Worm (Caenorhabditis elegans) whole organism, L1 larva: ENCODE measurements around the gene T02G5.3.

Experiments used
- F16B12.6 ChIP-seq: fragments of 150-350 bp; optimal IDR thresholded peaks from 2 replicates; lab custom pipeline; 2014; ENCODE audit warnings: missing biosample characterization, missing genetic modification characterization
- ceh-88 ChIP-seq: fragments of 200-800 bp; sonication (Bioruptor generic); IDR thresholded peaks from 2 replicates; pipeline ENCODE4 v1.3.6; 2022; ENCODE audit warnings: missing genetic modification characterization, missing compliant biosample characterization
- dpl-1 ChIP-seq, 3 experiments: fragments of 150-350 bp in 2 of 3; sonication (generic microtip) in 1 of 3; optimal IDR thresholded peaks; 2 replicates each; lab custom pipeline; 2014 to 2017; ENCODE audit warnings: missing biosample characterization in 3 of 3, missing genetic modification characterization in 3 of 3, missing genetic modification reagents in 3 of 3
- dsc-1 ChIP-seq: sonication (generic microtip); optimal IDR thresholded peaks from 2 replicates; lab custom pipeline; 2016; ENCODE audit warnings: mild to moderate bottlenecking, missing genetic modification characterization, missing compliant biosample characterization
- efl-1 ChIP-seq, 4 experiments: fragments of 150-350 bp; optimal IDR thresholded peaks in 3 of 4; peaks in 1 of 4; 1 replicate in 1 of 4; 2 replicates in 3 of 4; lab custom pipeline; 2014; ENCODE audit warnings: missing biosample characterization in 2 of 4, missing genetic modification characterization in 2 of 4, missing genetic modification reagents in 2 of 4
- egl-13 ChIP-seq: sonication (generic microtip); optimal IDR thresholded peaks from 2 replicates; lab custom pipeline; 2016; ENCODE audit warnings: missing genotype, missing genetic modification reagents, missing genetic modification characterization, missing compliant biosample characterization
- hlh-4 ChIP-seq: sonication (generic microtip); optimal IDR thresholded peaks from 2 replicates; lab custom pipeline; 2016; ENCODE audit warnings: mild to moderate bottlenecking, missing genetic modification characterization, missing compliant biosample characterization
- hpl-2 ChIP-seq: fragments of 150-350 bp; optimal IDR thresholded peaks from 2 replicates; lab custom pipeline; 2014; ENCODE audit warnings: missing biosample characterization, missing genetic modification reagents, missing genetic modification characterization
- irx-1 ChIP-seq: sonication (generic microtip); optimal IDR thresholded peaks from 2 replicates; lab custom pipeline; 2016; ENCODE audit warnings: missing genetic modification characterization, missing compliant biosample characterization
- isw-1 ChIP-seq: fragments of 200-800 bp; sonication (Bioruptor generic); IDR thresholded peaks from 2 replicates; pipeline ENCODE4 v1.3.6; 2022; ENCODE audit warnings: missing genetic modification characterization, missing compliant biosample characterization
- lin-14 ChIP-seq: fragments of 200-800 bp; sonication (Bioruptor generic); optimal IDR thresholded peaks from 2 replicates; lab custom pipeline; 2018; ENCODE audit warnings: mild to moderate bottlenecking, missing genetic modification characterization, moderate library complexity, missing compliant biosample characterization
- lin-15B ChIP-seq: fragments of 150-350 bp; sonication (generic microtip); optimal IDR thresholded peaks from 3 replicates; lab custom pipeline; 2014; ENCODE audit warnings: missing biosample characterization, missing genetic modification characterization
- lin-35 ChIP-seq, 2 experiments: fragments of 150-350 bp; optimal IDR thresholded peaks; 2 replicates each; lab custom pipeline; 2014; ENCODE audit warnings: missing biosample characterization in 2 of 2, missing genetic modification characterization in 2 of 2, missing genetic modification reagents in 2 of 2
- lsy-2 ChIP-seq, 2 experiments: fragments of 150-350 bp; optimal IDR thresholded peaks; 2 replicates each; lab custom pipeline; 2014; ENCODE audit warnings: missing biosample characterization in 2 of 2, missing genetic modification characterization in 2 of 2
- mep-1 ChIP-seq: fragments of 150-350 bp; optimal IDR thresholded peaks from 2 replicates; lab custom pipeline; 2014; ENCODE audit warnings: missing biosample characterization, missing genetic modification characterization
- nhr-19 ChIP-seq: fragments of 200-800 bp; sonication (Bioruptor generic); conservative IDR thresholded peaks from 2 replicates; pipeline ENCODE4 v1.3.6; 2022; ENCODE audit warnings: missing genetic modification characterization, missing compliant biosample characterization
- nhr-20 ChIP-seq: sonication (generic microtip); optimal IDR thresholded peaks from 2 replicates; lab custom pipeline; 2016; ENCODE audit warnings: mild to moderate bottlenecking, missing genetic modification characterization, missing compliant biosample characterization
- nhr-47 ChIP-seq: sonication (generic microtip); optimal IDR thresholded peaks from 2 replicates; lab custom pipeline; 2016; ENCODE audit warnings: mild to moderate bottlenecking, missing genetic modification characterization, moderate library complexity, missing compliant biosample characterization
- nhr-71 ChIP-seq: sonication (generic microtip); optimal IDR thresholded peaks from 2 replicates; lab custom pipeline; 2016; ENCODE audit warnings: mild to moderate bottlenecking, missing genetic modification characterization, moderate library complexity, missing compliant biosample characterization
- nhr-84 ChIP-seq: sonication (generic microtip); optimal IDR thresholded peaks from 2 replicates; lab custom pipeline; 2017; ENCODE audit warnings: missing biosample characterization, missing genetic modification characterization
- nhr-85 ChIP-seq: sonication (generic microtip); peaks from one replicate; lab custom pipeline; 2016; ENCODE audit warnings: missing genetic modification characterization, inconsistent platforms, missing compliant biosample characterization
- snpc-4 ChIP-seq: fragments of 150-350 bp; optimal IDR thresholded peaks from 2 replicates; lab custom pipeline; 2014; ENCODE audit warnings: missing biosample characterization, missing genetic modification characterization
- snu-23 ChIP-seq: sonication (generic microtip); optimal IDR thresholded peaks from 2 replicates; lab custom pipeline; 2016; ENCODE audit warnings: missing genetic modification characterization, missing compliant biosample characterization
- sox-4 ChIP-seq: sonication (generic microtip); optimal IDR thresholded peaks from 2 replicates; lab custom pipeline; 2016; ENCODE audit warnings: missing genetic modification characterization, missing compliant biosample characterization
- sup-37 ChIP-seq: fragments of 200-800 bp; sonication (Bioruptor generic); optimal IDR thresholded peaks from 2 replicates; lab custom pipeline; 2018; ENCODE audit warnings: mild to moderate bottlenecking, missing genetic modification characterization, missing compliant biosample characterization
- swsn-7 ChIP-seq: sonication (generic microtip); optimal IDR thresholded peaks from 2 replicates; lab custom pipeline; 2016; ENCODE audit warnings: missing genetic modification characterization, missing compliant biosample characterization
- tbx-2 ChIP-seq: sonication (generic microtip); optimal IDR thresholded peaks from 2 replicates; lab custom pipeline; 2016; ENCODE audit warnings: missing genetic modification characterization, missing compliant biosample characterization
- unc-30 ChIP-seq: sonication (generic microtip); optimal IDR thresholded peaks from 2 replicates; lab custom pipeline; 2017; ENCODE audit warnings: missing biosample characterization, missing genetic modification characterization
- unc-62 ChIP-seq: fragments of 150-350 bp; optimal IDR thresholded peaks from 2 replicates; lab custom pipeline; 2014; ENCODE audit warnings: missing biosample characterization, missing genetic modification reagents, missing genetic modification characterization
- xbp-1 ChIP-seq: sonication (generic microtip); optimal IDR thresholded peaks from 2 replicates; lab custom pipeline; 2016; ENCODE audit warnings: missing genetic modification characterization, missing compliant biosample characterization
- zip-4 ChIP-seq: fragments of 200-800 bp; sonication (Bioruptor generic); optimal IDR thresholded peaks from 2 replicates; lab custom pipeline; 2018; ENCODE audit warnings: mild to moderate bottlenecking, missing genetic modification characterization, moderate library complexity, missing compliant biosample characterization

The T02G5.3 gene

DNA sequence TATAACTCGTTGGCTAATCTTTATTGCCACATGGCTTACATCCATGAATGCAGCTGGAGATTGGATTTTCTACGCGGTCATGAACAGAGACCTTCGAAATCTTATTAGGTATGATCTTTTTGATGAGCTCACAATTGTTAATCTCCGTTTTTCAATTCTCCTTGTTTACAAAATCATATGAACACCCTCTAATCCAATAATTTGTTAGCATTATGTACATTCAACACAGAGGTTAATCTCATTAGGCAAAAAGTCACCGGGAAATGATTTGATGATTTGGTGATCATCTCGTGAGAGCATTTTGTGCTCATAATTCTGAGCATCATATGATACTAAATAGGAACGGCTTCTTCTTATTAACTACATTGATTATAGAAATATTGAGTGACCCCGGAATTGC, 53.1 kb downstream of the T02G5.3 start (continued):
- no peak for TF ChIP-seq ceh-88 (GFP tag; lab: Robert Waterston, UW)
- no peak for TF ChIP-seq tbx-2 (tag; lab: Kevin White, UChicago)
- no peak for TF ChIP-seq lin-14 (GFP tag; lab: Kevin White, UChicago)
- no peak for TF ChIP-seq hpl-2
- TF ChIP-seq unc-62 = no peak
- peak; percentile 30 for TF ChIP-seq nhr-47
- TF ChIP-seq dsc-1 (tag; lab: Kevin White, UChicago) = peak; percentile 99
- no peak for TF ChIP-seq nhr-85 (tag; lab: Kevin White, UChicago)

DNA sequence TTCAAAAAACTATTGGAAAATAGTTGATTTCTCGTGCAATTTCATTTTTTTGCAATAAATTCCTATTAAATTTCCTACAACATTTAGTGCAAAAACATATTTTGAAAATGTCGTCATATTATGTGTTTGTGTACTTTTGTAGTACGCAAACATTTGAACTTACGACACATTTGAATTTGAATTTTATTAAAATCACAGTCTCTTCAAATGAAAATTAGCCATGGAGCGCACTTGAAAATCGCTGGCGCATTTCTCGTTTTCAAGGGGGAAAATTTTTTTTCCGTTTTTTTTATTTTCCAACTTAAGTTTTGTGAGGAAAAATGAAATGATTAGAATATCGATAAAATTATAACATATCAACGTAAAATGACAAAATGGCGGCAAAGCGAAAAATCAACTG, 54.4 kb downstream of the T02G5.3 start:
- peak; percentile 62 for TF ChIP-seq F16B12.6 (tag; lab: Kevin White, UChicago)
- TF ChIP-seq nhr-47 = peak; percentile 55
- TF ChIP-seq nhr-84 (tag; lab: Kevin White, UChicago) = no peak
- TF ChIP-seq snu-23 (GFP tag; lab: Kevin White, UChicago) = peak; percentile 48
- TF ChIP-seq lsy-2 (tag; optimal IDR thresholded peaks at IDR 0.05; lab: Kevin White, UChicago) = peak; percentile 75 to 86
- TF ChIP-seq snpc-4 (tag; lab: Kevin White, UChicago) = peak; percentile 14
- peak; percentile 67 for TF ChIP-seq nhr-85 (tag; lab: Kevin White, UChicago)
- peak; percentile 22 for TF ChIP-seq mep-1 (tag; lab: Kevin White, UChicago)
- peak; percentile 5 for TF ChIP-seq egl-13 (tag; lab: Kevin White, UChicago)
- TF ChIP-seq hpl-2 = peak; percentile 82
- TF ChIP-seq efl-1 (optimal IDR thresholded peaks at IDR 0.05; lab: Kevin White, UChicago) = peak; percentile 74 to 93
- TF ChIP-seq efl-1 (GFP tag; optimal IDR thresholded peaks at IDR 0.05 in 1 of 2; lab: Kevin White, UChicago) = peak; percentile 75 to 93
- TF ChIP-seq hlh-4 (tag; lab: Kevin White, UChicago) = no peak
- peak; percentile 23 for TF ChIP-seq swsn-7 (tag; lab: Kevin White, UChicago)
- TF ChIP-seq sup-37 (GFP tag; lab: Kevin White, UChicago) = no peak
- TF ChIP-seq lin-15B (tag; lab: Kevin White, UChicago) = peak; percentile 5
- peak; percentile 30; the same call in 1 of the 2 replicates for TF ChIP-seq nhr-19 (GFP tag; lab: Robert Waterston, UW)
- TF ChIP-seq xbp-1 (tag; lab: Kevin White, UChicago) = peak; percentile 19
- TF ChIP-seq lin-14 (GFP tag; lab: Kevin White, UChicago) = peak; percentile 50
- TF ChIP-seq isw-1 (GFP tag; lab: Robert Waterston, UW) = no peak
- peak; percentile 11 for TF ChIP-seq irx-1 (tag; lab: Kevin White, UChicago)
- TF ChIP-seq dpl-1 (GFP tag; optimal IDR thresholded peaks at IDR 0.05; lab: Kevin White, UChicago) = peak; percentile 42 to 67 (median 65)
- peak; percentile 56 for TF ChIP-seq nhr-20 (tag; lab: Kevin White, UChicago)
- no peak for TF ChIP-seq sox-4 (tag; lab: Kevin White, UChicago)
- TF ChIP-seq lin-35 (GFP tag; optimal IDR thresholded peaks at IDR 0.05; lab: Kevin White, UChicago) = peak in 1 of 2 experiments; percentile 82
- peak; percentile 51 for TF ChIP-seq dsc-1 (tag; lab: Kevin White, UChicago)
- peak; percentile 63 for TF ChIP-seq nhr-71 (tag; lab: Kevin White, UChicago)
- no peak for TF ChIP-seq zip-4 (GFP tag; lab: Kevin White, UChicago)
- TF ChIP-seq, all 84 proteins: peak for 21

DNA sequence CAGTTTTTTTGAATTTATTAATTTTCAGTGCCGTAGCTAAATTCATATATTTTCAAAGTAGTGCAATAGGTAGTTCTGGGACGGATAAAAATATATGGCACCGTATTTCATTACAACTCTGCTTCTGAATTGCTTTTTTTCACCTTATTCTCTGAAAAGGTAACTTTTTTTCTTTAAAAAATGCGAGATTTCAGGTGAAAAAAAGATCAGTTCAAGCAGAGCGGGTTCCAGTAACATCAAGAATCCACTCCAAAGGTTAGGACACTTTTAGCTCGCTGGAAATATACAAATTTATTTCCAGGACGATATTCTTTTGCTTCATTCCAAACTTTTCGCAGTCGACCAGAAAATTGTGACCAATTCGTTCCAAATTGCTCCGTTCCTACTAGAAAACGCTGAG, 54.9 kb downstream of the T02G5.3 start, which contains the start of gene T07F8.1:
Gene T07F8.1 (plus strand): TSS at position 301 of the 400 bp plus-strand sequence.
- TF ChIP-seq unc-30 (tag; lab: Kevin White, UChicago) = no peak
